Worm (Caenorhabditis elegans): ENCODE results near the gene Y77E11A.8.

Gene Y77E11A.8

ce11 chrIV:1419795-1420509 is 4.9 kb downstream of the Y77E11A.8 start, which contains the start of gene Y77E11A.7:
Y77E11A.7 (minus strand) TSS chrIV:1419849.
- TF ChIP-seq egl-27 (tag; optimal IDR thresholded peaks at IDR 0.05), result no peak
- TF ChIP-seq daf-16 (GFP tag; optimal IDR thresholded peaks at IDR 0.05), result no peak
- TF ChIP-seq daf-16 (tag; optimal IDR thresholded peaks at IDR 0.05), result peak; percentile 62
- TF ChIP-seq ztf-7 (tag; optimal IDR thresholded peaks at IDR 0.05), result no peak
- TF ChIP-seq unc-62 (GFP tag; optimal IDR thresholded peaks at IDR 0.05 in 1 of 2), result peak in 1 of 2 experiments; percentile 45
- TF ChIP-seq unc-62 (tag; optimal IDR thresholded peaks at IDR 0.05), result no peak
- peak; percentile 99 for TF ChIP-seq hlh-30 (tag; optimal IDR thresholded peaks at IDR 0.05; ENCODE audit: insufficient read depth)
- peak; percentile 60; the same call in 1 of the 2 replicates for TF ChIP-seq dmd-9 (GFP tag; IDR thresholded peaks at IDR 0.05)
- TF ChIP-seq ceh-32 (tag; optimal IDR thresholded peaks at IDR 0.05; ENCODE audit: poor library complexity), result no peak
- TF ChIP-seq vab-7 (GFP tag; IDR thresholded peaks at IDR 0.05), result 0 out of 2 replicates have a peak, but pooled peaks have one; percentile 55
- peak; percentile 67 for TF ChIP-seq ama-1 (optimal IDR thresholded peaks at IDR 0.05)
- TF ChIP-seq dmd-6 (GFP tag; IDR thresholded peaks at IDR 0.05), result peak; percentile 85
- peak; percentile 62 for TF ChIP-seq F37D6.2 (tag; optimal IDR thresholded peaks at IDR 0.05)
- no peak for TF ChIP-seq ceh-82 (tag; optimal IDR thresholded peaks at IDR 0.05)
- TF ChIP-seq snpc-1.2 (GFP tag; IDR thresholded peaks at IDR 0.05), result no peak
- TF ChIP-seq F49E8.2 (tag; optimal IDR thresholded peaks at IDR 0.05; ENCODE audit: borderline replicate concordance), result peak; percentile 44
- TF ChIP-seq tra-1 (GFP tag; IDR thresholded peaks at IDR 0.05), result no peak
- peak; percentile 91 for TF ChIP-seq nhr-77 (tag; optimal IDR thresholded peaks at IDR 0.05)
- TF ChIP-seq fkh-10 (GFP tag; optimal IDR thresholded peaks at IDR 0.05), result peak; percentile 92
- TF ChIP-seq R02D3.7 (tag; optimal IDR thresholded peaks at IDR 0.05), result peak; percentile 60
- TF ChIP-seq lir-3 (tag; optimal IDR thresholded peaks at IDR 0.05), result no peak
- no peak for TF ChIP-seq mxl-2 (GFP tag; conservative IDR thresholded peaks at IDR 0.05)
- TF ChIP-seq rbr-2 (tag; optimal IDR thresholded peaks at IDR 0.05), result peak; percentile 88
- peak; percentile 11 for TF ChIP-seq spr-1 (tag; optimal IDR thresholded peaks at IDR 0.05)
- TF ChIP-seq zag-1 (tag; optimal IDR thresholded peaks at IDR 0.05), result no peak
- no peak for TF ChIP-seq unc-39 (tag; optimal IDR thresholded peaks at IDR 0.05)
- no peak for TF ChIP-seq daf-8 (GFP tag; IDR thresholded peaks at IDR 0.05)
- no peak for TF ChIP-seq daf-12 (tag; optimal IDR thresholded peaks at IDR 0.05)
- no peak for TF ChIP-seq mdt-29 (GFP tag; IDR thresholded peaks at IDR 0.05)
- TF ChIP-seq attf-4 (tag; optimal IDR thresholded peaks at IDR 0.05), result no peak
- TF ChIP-seq nhr-25 (tag; optimal IDR thresholded peaks at IDR 0.05; ENCODE audit: borderline replicate concordance, insufficient read depth), result peak; percentile 58
- TF ChIP-seq nhr-42 (GFP tag; IDR thresholded peaks at IDR 0.05), result peak; percentile 60; the same call in 1 of the 2 replicates
- peak; percentile 92 for TF ChIP-seq lin-38 (GFP tag; IDR thresholded peaks at IDR 0.05)
- TF ChIP-seq snpc-4 (tag; optimal IDR thresholded peaks at IDR 0.05), result no peak
- TF ChIP-seq nhr-41 (GFP tag; IDR thresholded peaks at IDR 0.05), result no peak
- peak in 1 of 2 experiments; percentile 92 for TF ChIP-seq hif-1 (tag; optimal IDR thresholded peaks at IDR 0.05)
- TF ChIP-seq ztf-11 (tag; optimal IDR thresholded peaks at IDR 0.05), result no peak
- peak; percentile 70 for TF ChIP-seq nhr-6 (tag; optimal IDR thresholded peaks at IDR 0.05)
- TF ChIP-seq F44E2.7 (GFP tag; IDR thresholded peaks at IDR 0.05), result no peak
- TF ChIP-seq lin-1 (GFP tag; IDR thresholded peaks at IDR 0.05), result no peak
- no peak for TF ChIP-seq gei-8 (GFP tag; optimal IDR thresholded peaks at IDR 0.05)
- TF ChIP-seq hmg-1.1 (GFP tag; IDR thresholded peaks at IDR 0.05), result peak; percentile 91
- TF ChIP-seq cey-2 (tag; optimal IDR thresholded peaks at IDR 0.05; ENCODE audit: borderline replicate concordance, insufficient read depth), result no peak
- peak; percentile 79 to 91 for TF ChIP-seq lsy-2 (tag; optimal IDR thresholded peaks at IDR 0.05)
- TF ChIP-seq set-16 (GFP tag; IDR thresholded peaks at IDR 0.05), result peak; percentile 77
- TF ChIP-seq madf-9 (GFP tag; conservative IDR thresholded peaks at IDR 0.05), result peak; percentile 93
- TF ChIP-seq ctbp-1 (GFP tag; IDR thresholded peaks at IDR 0.05), result no peak
- TF ChIP-seq jun-1 (tag; optimal IDR thresholded peaks at IDR 0.05), result peak; percentile 59
- peak; percentile 91 for TF ChIP-seq mes-2 (tag; optimal IDR thresholded peaks at IDR 0.05; ENCODE audit: poor library complexity, severe bottlenecking)
- peak; percentile 84 for TF ChIP-seq nhr-28 (tag; optimal IDR thresholded peaks at IDR 0.05)

Measured in whole organism, L4 larva.